Fruit fly (Drosophila melanogaster) whole organism, prepupa: Measurements from ENCODE around the gene Pfdn1.
A peak's percentile ranks its signal among the peaks of the same experiment; 100 is the strongest.

ENCODE experiments used
- CG10631 ChIP-seq: fragments of 200-800 bp; sonication (Bioruptor generic); optimal IDR thresholded peaks from 2 replicates; lab custom pipeline; 2016; ENCODE audit warnings: missing biosample characterization, missing genetic modification characterization
- CG10669 ChIP-seq: fragments of 200-800 bp; sonication (Bioruptor generic); optimal IDR thresholded peaks from 3 replicates; lab custom pipeline; 2018; ENCODE audit warnings: missing biosample characterization, mild to moderate bottlenecking, missing genetic modification characterization, moderate library complexity
- CG11294 ChIP-seq: fragments of 200-800 bp; sonication (Bioruptor generic); IDR thresholded peaks from 2 replicates; pipeline ENCODE4 v1.3.6; 2022; ENCODE audit warnings: missing biosample characterization, missing genetic modification characterization
- CG11762 ChIP-seq: fragments of 200-800 bp; sonication (Bioruptor generic); optimal IDR thresholded peaks from 3 replicates; lab custom pipeline; 2016; ENCODE audit warnings: missing biosample characterization, missing genetic modification characterization; ENCODE audit not compliant: insufficient read depth
- CG11902 ChIP-seq: fragments of 200-800 bp; sonication (Bioruptor generic); optimal IDR thresholded peaks from 3 replicates; lab custom pipeline; 2016; ENCODE audit warnings: missing biosample characterization, missing genetic modification characterization
- CG15336 ChIP-seq: fragments of 200-800 bp; sonication (Bioruptor generic); IDR thresholded peaks from 2 replicates; pipeline ENCODE4 v1.3.6; 2022; ENCODE audit warnings: missing biosample characterization, missing genetic modification characterization
- CG16779 ChIP-seq: fragments of 200-800 bp; sonication (Bioruptor generic); optimal IDR thresholded peaks from 3 replicates; lab custom pipeline; 2017; ENCODE audit warnings: missing biosample characterization, mild to moderate bottlenecking, missing genetic modification characterization
- CG31627 ChIP-seq: fragments of 200-800 bp; sonication (Bioruptor generic); optimal IDR thresholded peaks from 3 replicates; lab custom pipeline; 2016; ENCODE audit warnings: missing biosample characterization, missing genetic modification characterization
- CG34406 ChIP-seq: fragments of 200-800 bp; sonication (Bioruptor generic); optimal IDR thresholded peaks from 3 replicates; lab custom pipeline; 2016; ENCODE audit warnings: missing biosample characterization, missing genetic modification characterization
- CG3919 ChIP-seq: fragments of 200-800 bp; sonication (Bioruptor generic); optimal IDR thresholded peaks from 3 replicates; lab custom pipeline; 2016; ENCODE audit warnings: missing biosample characterization, missing genetic modification characterization
- CG4318 ChIP-seq: fragments of 200-800 bp; sonication (Bioruptor generic); optimal IDR thresholded peaks from 3 replicates; lab custom pipeline; 2017; ENCODE audit warnings: missing biosample characterization, mild to moderate bottlenecking, missing genetic modification characterization
- CG6276 ChIP-seq: fragments of 200-800 bp; sonication (Bioruptor generic); optimal IDR thresholded peaks from 2 replicates; lab custom pipeline; 2017; ENCODE audit warnings: missing biosample characterization, mild to moderate bottlenecking, missing genetic modification characterization
- CG6808 ChIP-seq: fragments of 200-800 bp; sonication (Bioruptor generic); optimal IDR thresholded peaks from 3 replicates; lab custom pipeline; 2017; ENCODE audit warnings: missing biosample characterization, missing genetic modification characterization, mild to moderate bottlenecking, moderate library complexity, missing genetic modification reagents
- CG7368 ChIP-seq: fragments of 200-800 bp; sonication (Bioruptor generic); optimal IDR thresholded peaks from 3 replicates; lab custom pipeline; 2016; ENCODE audit warnings: missing biosample characterization, missing genetic modification characterization
- CG8119 ChIP-seq: fragments of 200-800 bp; sonication (Bioruptor generic); IDR thresholded peaks from 3 replicates; pipeline ENCODE4 v1.3.6; 2022; ENCODE audit warnings: missing biosample characterization, missing genetic modification characterization
- CG8319 ChIP-seq: fragments of 200-800 bp; sonication (Bioruptor generic); optimal IDR thresholded peaks from 3 replicates; lab custom pipeline; 2016; ENCODE audit warnings: missing biosample characterization, missing genetic modification characterization
- CG8632 ChIP-seq: fragments of 200-800 bp; sonication (Bioruptor generic); optimal IDR thresholded peaks from 3 replicates; lab custom pipeline; 2016; ENCODE audit warnings: missing biosample characterization, missing genetic modification characterization
- Eip75B ChIP-seq: fragments of 200-800 bp; sonication (Bioruptor generic); optimal IDR thresholded peaks from 3 replicates; lab custom pipeline; 2016; ENCODE audit warnings: missing biosample characterization, missing genetic modification characterization
- Eip78C ChIP-seq: fragments of 200-800 bp; sonication (Bioruptor generic); peaks from one replicate; lab custom pipeline; 2016; ENCODE audit warnings: missing biosample characterization, missing genetic modification characterization
- Eip93F ChIP-seq: fragments of 200-800 bp; sonication (Bioruptor generic); optimal IDR thresholded peaks from 2 replicates; lab custom pipeline; 2016; ENCODE audit warnings: missing biosample characterization, mild to moderate bottlenecking, missing genetic modification characterization
- Ets21C ChIP-seq: fragments of 200-800 bp; sonication (Bioruptor generic); optimal IDR thresholded peaks from 3 replicates; lab custom pipeline; 2016; ENCODE audit warnings: missing biosample characterization, missing genetic modification characterization
- Ets96B ChIP-seq: fragments of 200-800 bp; optimal IDR thresholded peaks from 2 replicates; lab custom pipeline; 2019; ENCODE audit warnings: missing biosample characterization, mild to moderate bottlenecking, missing genetic modification characterization, moderate library complexity
- Hr38 ChIP-seq: sonication (Bioruptor generic); optimal IDR thresholded peaks from 2 replicates; lab custom pipeline; 2016; ENCODE audit warnings: missing biosample characterization, missing genetic modification characterization
- Hr39 ChIP-seq: fragments of 200-800 bp; sonication (Bioruptor generic); optimal IDR thresholded peaks from 2 replicates; lab custom pipeline; 2016; ENCODE audit warnings: missing biosample characterization, missing genetic modification characterization
- Hr4 ChIP-seq: fragments of 200-800 bp; sonication (Bioruptor generic); optimal IDR thresholded peaks from 3 replicates; lab custom pipeline; 2016; ENCODE audit warnings: missing biosample characterization, missing genetic modification characterization
- Lpt ChIP-seq: fragments of 200-800 bp; sonication (Bioruptor generic); optimal IDR thresholded peaks from 3 replicates; lab custom pipeline; 2016; ENCODE audit warnings: missing biosample characterization, missing genetic modification characterization
- Met ChIP-seq: fragments of 200-800 bp; sonication (Bioruptor generic); optimal IDR thresholded peaks from 3 replicates; lab custom pipeline; 2016; ENCODE audit warnings: missing biosample characterization, missing genetic modification characterization
- Sox102F ChIP-seq: fragments of 200-800 bp; sonication (Bioruptor generic); optimal IDR thresholded peaks from 2 replicates; lab custom pipeline; 2016; ENCODE audit warnings: missing biosample characterization, mild to moderate bottlenecking, missing genetic modification characterization
- Sox14 ChIP-seq: fragments of 200-800 bp; sonication (Bioruptor generic); optimal IDR thresholded peaks from 3 replicates; lab custom pipeline; 2016; ENCODE audit warnings: missing biosample characterization, missing genetic modification characterization
- achi ChIP-seq: fragments of 200-800 bp; sonication (Bioruptor generic); optimal IDR thresholded peaks from 3 replicates; lab custom pipeline; 2016; ENCODE audit warnings: missing biosample characterization, missing genetic modification characterization
- acj6 ChIP-seq: fragments of 200-800 bp; sonication (Bioruptor generic); optimal IDR thresholded peaks from 3 replicates; lab custom pipeline; 2016; ENCODE audit warnings: missing biosample characterization, missing genetic modification characterization
- cyc ChIP-seq: fragments of 200-800 bp; sonication (Bioruptor generic); optimal IDR thresholded peaks from 3 replicates; lab custom pipeline; 2016; ENCODE audit warnings: missing biosample characterization, missing genetic modification characterization
- dac ChIP-seq: fragments of 200-800 bp; sonication (Bioruptor generic); optimal IDR thresholded peaks from 2 replicates; lab custom pipeline; 2017; ENCODE audit warnings: missing biosample characterization, mild to moderate bottlenecking, missing genetic modification characterization
- dsx ChIP-seq: fragments of 200-800 bp; optimal IDR thresholded peaks from 3 replicates; lab custom pipeline; 2019; ENCODE audit warnings: missing biosample characterization, mild to moderate bottlenecking, missing genetic modification characterization, moderate library complexity; ENCODE audit not compliant: poor library complexity, severe bottlenecking
- eg ChIP-seq: fragments of 200-800 bp; sonication (Bioruptor generic); IDR thresholded peaks from 3 replicates; pipeline ENCODE4 v1.3.6; 2022; ENCODE audit warnings: missing biosample characterization, missing genetic modification characterization
- fd59A ChIP-seq: fragments of 200-800 bp; sonication (Bioruptor generic); optimal IDR thresholded peaks from 2 replicates; lab custom pipeline; 2017; ENCODE audit warnings: missing biosample characterization, mild to moderate bottlenecking, missing genetic modification characterization, missing genetic modification reagents
- fd85E ChIP-seq: fragments of 200-800 bp; sonication (Bioruptor generic); optimal IDR thresholded peaks from 3 replicates; lab custom pipeline; 2016; ENCODE audit warnings: missing biosample characterization, missing genetic modification characterization
- fkh ChIP-seq: fragments of 200-800 bp; sonication (Bioruptor generic); optimal IDR thresholded peaks from 3 replicates; lab custom pipeline; 2017; ENCODE audit warnings: missing biosample characterization, mild to moderate bottlenecking, missing genetic modification characterization, moderate library complexity
- lz ChIP-seq: fragments of 200-800 bp; sonication (Bioruptor generic); optimal IDR thresholded peaks from 3 replicates; lab custom pipeline; 2016; ENCODE audit warnings: missing biosample characterization, missing genetic modification characterization
- net ChIP-seq: fragments of 200-800 bp; sonication (Bioruptor generic); optimal IDR thresholded peaks from 3 replicates; lab custom pipeline; 2016; ENCODE audit warnings: missing biosample characterization, missing genetic modification characterization
- pdm3 ChIP-seq: fragments of 200-800 bp; sonication (Bioruptor generic); optimal IDR thresholded peaks from 3 replicates; lab custom pipeline; 2016; ENCODE audit warnings: missing biosample characterization, missing genetic modification characterization
- salr ChIP-seq, 2 experiments: fragments of 200-800 bp; sonication (Bioruptor generic); optimal IDR thresholded peaks; 3 replicates each; lab custom pipeline; 2016 to 2018; ENCODE audit warnings: missing biosample characterization in 2 of 2, missing genetic modification characterization in 2 of 2, mild to moderate bottlenecking in 1 of 2
- ss ChIP-seq, 2 experiments: fragments of 200-800 bp; sonication (Bioruptor generic); optimal IDR thresholded peaks; 2 replicates in 1 of 2; 3 replicates in 1 of 2; lab custom pipeline; 2017 to 2018; ENCODE audit warnings: mild to moderate bottlenecking in 2 of 2, missing biosample characterization in 2 of 2, missing genetic modification characterization in 2 of 2, moderate library complexity in 1 of 2
- svp ChIP-seq: fragments of 200-800 bp; sonication (Bioruptor generic); peaks from one replicate; lab custom pipeline; 2016; ENCODE audit warnings: missing biosample characterization, missing genetic modification characterization
- topi ChIP-seq: fragments of 200-800 bp; sonication (Bioruptor generic); optimal IDR thresholded peaks from 3 replicates; lab custom pipeline; 2016; ENCODE audit warnings: missing biosample characterization, missing genetic modification characterization
- vri ChIP-seq: fragments of 200-800 bp; sonication (Bioruptor generic); optimal IDR thresholded peaks from 3 replicates; lab custom pipeline; 2016; ENCODE audit warnings: missing biosample characterization, mild to moderate bottlenecking, missing genetic modification characterization

Gene Pfdn1

DNA sequence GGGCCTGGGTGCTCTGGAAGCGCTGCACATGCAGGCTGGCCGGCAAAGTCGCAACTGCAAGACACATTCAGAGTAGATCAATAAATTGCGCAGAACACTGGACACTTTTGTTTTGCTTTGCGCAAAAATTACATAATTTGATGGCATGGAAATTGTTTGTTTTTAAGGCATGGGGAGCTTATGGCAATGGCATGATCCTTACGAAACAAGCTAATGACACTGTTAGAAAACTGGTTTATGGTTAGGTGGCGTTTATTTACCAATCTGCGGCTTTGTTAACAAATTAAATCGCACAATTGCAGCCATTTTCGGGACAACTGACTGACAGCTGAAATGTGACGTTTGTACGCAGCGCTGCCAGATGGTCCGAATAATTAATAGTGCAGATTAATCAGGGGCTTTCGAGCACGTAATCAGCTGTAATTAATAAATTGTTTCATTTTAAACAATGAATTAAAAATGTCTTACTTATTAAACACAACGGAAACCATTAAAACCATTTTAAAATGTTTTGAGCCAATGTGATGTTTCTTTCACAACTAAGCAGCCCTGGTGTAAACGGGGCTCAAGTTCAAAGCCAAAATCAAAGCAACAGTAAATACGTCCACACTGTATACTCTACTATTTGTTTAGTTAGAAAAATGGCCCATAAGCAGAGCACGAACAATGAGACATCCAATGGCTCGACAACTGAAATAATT lies 6.3 kb upstream of the Pfdn1 start, which contains the start of the genes ND-51 and CG13994 (continued):
- peak in 1 of 2 experiments; percentile 53 for TF ChIP-seq salr (GFP tag; optimal IDR thresholded peaks at IDR 0.05; lab: Kevin White, UChicago)
- TF ChIP-seq fd59A, result peak; percentile 33
- TF ChIP-seq fd85E (GFP tag; lab: Kevin White, UChicago), result no peak
- peak; percentile 51 for TF ChIP-seq CG6808 (GFP tag; lab: Kevin White, UChicago)
- TF ChIP-seq ss (GFP tag; optimal IDR thresholded peaks at IDR 0.05; lab: Kevin White, UChicago), result no peak
- TF ChIP-seq dsx (GFP tag; lab: Kevin White, UChicago), result no peak
- TF ChIP-seq fkh (GFP tag; lab: Kevin White, UChicago), result peak; percentile 98
- TF ChIP-seq Hr39 (GFP tag; lab: Kevin White, UChicago), result peak; percentile 85
- TF ChIP-seq Hr38 (GFP tag; lab: Kevin White, UChicago), result no peak
- peak; percentile 86 for TF ChIP-seq Hr4
- TF ChIP-seq CG34406 (GFP tag; lab: Kevin White, UChicago), result peak; percentile 69
- TF ChIP-seq Ets96B (tag; lab: Kevin White, UChicago), result peak; percentile 65
- peak; percentile 35 for TF ChIP-seq CG11762
- TF ChIP-seq topi (GFP tag; lab: Kevin White, UChicago), result peak; percentile 73
- TF ChIP-seq Lpt (GFP tag; lab: Kevin White, UChicago), result no peak
- no peak for TF ChIP-seq CG7368 (GFP tag; lab: Kevin White, UChicago)
- TF ChIP-seq CG15336 (GFP tag; lab: Robert Waterston, UW), result peak; percentile 55
- no peak for TF ChIP-seq CG4318
- peak; percentile 54 for TF ChIP-seq Ets21C (GFP tag; lab: Kevin White, UChicago)
- TF ChIP-seq Eip78C (GFP tag; lab: Kevin White, UChicago), result peak; percentile 91
- peak; percentile 83 for TF ChIP-seq lz (GFP tag; lab: Kevin White, UChicago)
- TF ChIP-seq CG10631 (GFP tag; lab: Kevin White, UChicago), result peak; percentile 67
- TF ChIP-seq net, result no peak
- no peak for TF ChIP-seq CG10669 (GFP tag; lab: Kevin White, UChicago)
- peak; percentile 80 for TF ChIP-seq pdm3 (GFP tag; lab: Kevin White, UChicago)

dm6 chr2L:6065823-6066222 lies 3.1 kb upstream of the Pfdn1 start, which contains the start of the genes Fbw5 and CG9147:
TSS of gene Fbw5 (minus strand) at chr2L:6065953.
TSS of gene CG9147 (plus strand) at chr2L:6065997.
- peak; percentile 99 for TF ChIP-seq Eip93F (GFP tag; lab: Kevin White, UChicago)
- TF ChIP-seq eg (GFP tag; lab: Robert Waterston, UW), result peak; percentile 100
- peak; percentile 100 for TF ChIP-seq acj6 (GFP tag; lab: Kevin White, UChicago)
- TF ChIP-seq CG10669 (GFP tag; lab: Kevin White, UChicago), result peak; percentile 100
- TF ChIP-seq topi (GFP tag; lab: Kevin White, UChicago), result peak; percentile 100
- peak; percentile 100 for TF ChIP-seq cyc (GFP tag; lab: Kevin White, UChicago)
- peak; percentile 99 for TF ChIP-seq Lpt (GFP tag; lab: Kevin White, UChicago)
- TF ChIP-seq lz (GFP tag; lab: Kevin White, UChicago), result peak; percentile 100
- peak; percentile 99 for TF ChIP-seq CG4318
- peak; percentile 97 for TF ChIP-seq fd85E (GFP tag; lab: Kevin White, UChicago)
- peak; percentile 100 for TF ChIP-seq CG31627 (GFP tag; lab: Kevin White, UChicago)
- peak; percentile 99 for TF ChIP-seq CG16779 (tag; lab: Kevin White, UChicago)
- TF ChIP-seq CG10631 (GFP tag; lab: Kevin White, UChicago), result peak; percentile 100
- peak; percentile 100 for TF ChIP-seq CG15336 (GFP tag; lab: Robert Waterston, UW)
- TF ChIP-seq pdm3 (GFP tag; lab: Kevin White, UChicago), result peak; percentile 100
- TF ChIP-seq Eip75B, result peak; percentile 100
- peak; percentile 99 for TF ChIP-seq CG7368 (GFP tag; lab: Kevin White, UChicago)
- peak; percentile 100 for TF ChIP-seq svp (GFP tag; lab: Kevin White, UChicago)
- peak; percentile 100 for TF ChIP-seq Sox14 (GFP tag; lab: Kevin White, UChicago)
- TF ChIP-seq ss (GFP tag; optimal IDR thresholded peaks at IDR 0.05; lab: Kevin White, UChicago), result peak; percentile 99 to 100
- peak; percentile 100 for TF ChIP-seq CG34406 (GFP tag; lab: Kevin White, UChicago)
- peak; percentile 99 for TF ChIP-seq dac
- peak; percentile 99 for TF ChIP-seq Ets21C (GFP tag; lab: Kevin White, UChicago)
- peak; percentile 100 for TF ChIP-seq CG8632
- TF ChIP-seq Met, result peak; percentile 100
- peak; percentile 99 for TF ChIP-seq CG6276
- peak; percentile 99 for TF ChIP-seq CG8319 (GFP tag; lab: Kevin White, UChicago)
- TF ChIP-seq Hr4, result peak; percentile 100
- peak; percentile 100 for TF ChIP-seq CG3919 (GFP tag; lab: Kevin White, UChicago)
- TF ChIP-seq vri (GFP tag; lab: Kevin White, UChicago), result peak; percentile 100
- TF ChIP-seq CG11294 (GFP tag; lab: Robert Waterston, UW), result peak; percentile 99
- TF ChIP-seq Hr39 (GFP tag; lab: Kevin White, UChicago), result peak; percentile 100
- TF ChIP-seq achi (GFP tag; lab: Kevin White, UChicago), result peak; percentile 99
- peak; percentile 100 for TF ChIP-seq CG8119 (GFP tag; lab: Robert Waterston, UW)
- peak; percentile 99 for TF ChIP-seq CG11902
- TF ChIP-seq net, result peak; percentile 100
- TF ChIP-seq Sox102F (GFP tag; lab: Kevin White, UChicago), result peak; percentile 100
